Fruit fly (Drosophila melanogaster): ENCODE results near the gene Gr8a.

Gene Gr8a

dm6 chrX:9220434-9220833 is 6.5 kb upstream of the Gr8a start (continued):
- TF ChIP-seq CG3726 (GFP tag; IDR thresholded peaks at IDR 0.05) = no peak
- TF ChIP-seq CG4854 (GFP tag; optimal IDR thresholded peaks at IDR 0.05) = no peak
- TF ChIP-seq gsb-n (tag; optimal IDR thresholded peaks at IDR 0.05) = no peak
- TF ChIP-seq CG16863 (GFP tag; optimal IDR thresholded peaks at IDR 0.05) = peak; percentile 2
- no peak for TF ChIP-seq Mad (GFP tag; optimal IDR thresholded peaks at IDR 0.05)
- TF ChIP-seq slou (GFP tag; optimal IDR thresholded peaks at IDR 0.05) = no peak
- TF ChIP-seq onecut (GFP tag; IDR thresholded peaks at IDR 0.05) = no peak
- TF ChIP-seq CG9215 (GFP tag; IDR thresholded peaks at IDR 0.05) = no peak
- TF ChIP-seq Mrtf (GFP tag; IDR thresholded peaks at IDR 0.05) = 0 out of 3 replicates have a peak, but pooled peaks have one; percentile 23
- TF ChIP-seq gsb (GFP tag; IDR thresholded peaks at IDR 0.05) = no peak
- TF ChIP-seq CG2678 (tag; optimal IDR thresholded peaks at IDR 0.05) = no peak
- TF ChIP-seq Med (GFP tag) = peak; percentile 81
- no peak for TF ChIP-seq Hmx (GFP tag; optimal IDR thresholded peaks at IDR 0.05)
- 0 out of 2 replicates have a peak, but pooled peaks have one; percentile 51 for TF ChIP-seq CG1024 (GFP tag; IDR thresholded peaks at IDR 0.05)
- TF ChIP-seq chif (GFP tag; optimal IDR thresholded peaks at IDR 0.05) = peak in 1 of 2 experiments; percentile 17
- peak; percentile 16; the same call in 1 of the 2 replicates for TF ChIP-seq CG31441 (GFP tag; IDR thresholded peaks at IDR 0.05)
- peak; percentile 49; the same call in 1 of the 3 replicates for TF ChIP-seq zfh1 (GFP tag; IDR thresholded peaks at IDR 0.05)
- no peak for TF ChIP-seq Atf-2 (GFP tag; optimal IDR thresholded peaks at IDR 0.05)
- no peak for TF ChIP-seq CG7271 (tag; optimal IDR thresholded peaks at IDR 0.05)
- TF ChIP-seq Ssrp (tag; optimal IDR thresholded peaks at IDR 0.05) = no peak
- TF ChIP-seq sima (GFP tag; optimal IDR thresholded peaks at IDR 0.05) = no peak
- TF ChIP-seq CG11398 (GFP tag; optimal IDR thresholded peaks at IDR 0.05) = no peak
- no peak for TF ChIP-seq cato (GFP tag; optimal IDR thresholded peaks at IDR 0.05; ENCODE audit: borderline replicate concordance)
- peak; percentile 64 for TF ChIP-seq CG1603 (tag; optimal IDR thresholded peaks at IDR 0.05)
- no peak for TF ChIP-seq pan (optimal IDR thresholded peaks at IDR 0.05)
- peak in 1 of 2 experiments; percentile 13 for TF ChIP-seq pan (GFP tag; optimal IDR thresholded peaks at IDR 0.05 in 1 of 2, IDR thresholded peaks at IDR 0.05 in 1 of 2)
- TF ChIP-seq CG2712 (tag; optimal IDR thresholded peaks at IDR 0.05) = peak; percentile 32
- no peak for TF ChIP-seq CG32532 (GFP tag; IDR thresholded peaks at IDR 0.05)
- TF ChIP-seq CG4617 (GFP tag; optimal IDR thresholded peaks at IDR 0.05; ENCODE audit: borderline replicate concordance) = no peak
- no peak for TF ChIP-seq CG10267 (tag; optimal IDR thresholded peaks at IDR 0.05)
- TF ChIP-seq hth (optimal IDR thresholded peaks at IDR 0.05) = no peak
- peak; percentile 49; the same call in 1 of the 2 replicates for TF ChIP-seq Gsc (GFP tag; IDR thresholded peaks at IDR 0.05)
- no peak for TF ChIP-seq Hmr (GFP tag; optimal IDR thresholded peaks at IDR 0.05)
- no peak for TF ChIP-seq Vsx1 (GFP tag; optimal IDR thresholded peaks at IDR 0.05)
- TF ChIP-seq Oli (tag; optimal IDR thresholded peaks at IDR 0.05) = peak; percentile 14
- peak; percentile 13 for TF ChIP-seq bab2 (GFP tag; optimal IDR thresholded peaks at IDR 0.05)

dm6 chrX:9223182-9223581 is 3.8 kb upstream of the Gr8a start, which contains the start of gene t:
TSS of gene t (minus strand) at chrX:9223257.
- TF ChIP-seq Adf1 (GFP tag; IDR thresholded peaks at IDR 0.05) = peak; percentile 95
- peak; percentile 20; the same call in 1 of the 2 replicates for TF ChIP-seq E2f2 (GFP tag; IDR thresholded peaks at IDR 0.05)
- 0 out of 2 replicates have a peak, but pooled peaks have one; percentile 13 for TF ChIP-seq wdn (GFP tag; IDR thresholded peaks at IDR 0.05)
- no peak for TF ChIP-seq ci (GFP tag; IDR thresholded peaks at IDR 0.05)
- no peak for TF ChIP-seq Mes4 (GFP tag; optimal IDR thresholded peaks at IDR 0.05)
- peak; percentile 11 for TF ChIP-seq CG7556 (GFP tag; optimal IDR thresholded peaks at IDR 0.05)
- TF ChIP-seq dimm (GFP tag; IDR thresholded peaks at IDR 0.05) = no peak
- peak; percentile 5 for TF ChIP-seq PHDP (tag; optimal IDR thresholded peaks at IDR 0.05)
- no peak for TF ChIP-seq CG8281 (tag; optimal IDR thresholded peaks at IDR 0.05)
- 0 out of 4 replicates have a peak, but pooled peaks have one; percentile 29 for TF ChIP-seq chinmo (GFP tag; IDR thresholded peaks at IDR 0.05; ENCODE audit: partially characterized antibody)
- peak; percentile 5 for TF ChIP-seq az2 (GFP tag; optimal IDR thresholded peaks at IDR 0.05)
- TF ChIP-seq CG9932 (GFP tag; IDR thresholded peaks at IDR 0.05) = 0 out of 2 replicates have a peak, but pooled peaks have one; percentile 21
- TF ChIP-seq Dref (GFP tag; IDR thresholded peaks at IDR 0.05) = peak; percentile 33; the same call in 1 of the 2 replicates
- no peak for TF ChIP-seq Fer3 (tag; optimal IDR thresholded peaks at IDR 0.05)
- TF ChIP-seq CG34224 (GFP tag; IDR thresholded peaks at IDR 0.05; ENCODE audit: partially characterized antibody) = peak; percentile 25; the same call in 1 of the 3 replicates
- no peak for TF ChIP-seq hkb (optimal IDR thresholded peaks at IDR 0.05)
- 0 out of 2 replicates have a peak, but pooled peaks have one; percentile 25 for TF ChIP-seq hkb (GFP tag; IDR thresholded peaks at IDR 0.05)
- TF ChIP-seq row (GFP tag; IDR thresholded peaks at IDR 0.05) = peak; percentile 28; the same call in 1 of the 3 replicates

Measured in whole organism, embryonic.